Fruit fly (Drosophila melanogaster) whole organism, embryonic: ENCODE results near the gene Sox21a.

ENCODE experiments used
- Ada2b ChIP-seq: fragments of 200-800 bp; sonication (Bioruptor generic); IDR thresholded peaks from 2 replicates; pipeline ENCODE4 v1.3.6; 2022; ENCODE audit warnings: missing biosample characterization, missing genetic modification characterization
- Atf3 ChIP-seq: fragments of 200-800 bp; sonication (Bioruptor generic); optimal IDR thresholded peaks from 3 replicates; lab custom pipeline; 2016; ENCODE audit warnings: missing biosample characterization, missing genetic modification characterization
- C15 ChIP-seq: fragments of 200-800 bp; sonication (Bioruptor generic); IDR thresholded peaks from 3 replicates; pipeline ENCODE4 v1.3.6; 2022; ENCODE audit warnings: missing biosample characterization, missing genetic modification characterization
- CG10209 ChIP-seq: fragments of 200-800 bp; sonication (Bioruptor generic); optimal IDR thresholded peaks from 3 replicates; lab custom pipeline; 2017; ENCODE audit warnings: missing biosample characterization, mild to moderate bottlenecking, missing genetic modification characterization, missing genetic modification reagents
- CG10431 ChIP-seq: fragments of 200-800 bp; sonication (Bioruptor generic); optimal IDR thresholded peaks from 3 replicates; lab custom pipeline; 2018; ENCODE audit warnings: missing biosample characterization, mild to moderate bottlenecking, missing genetic modification characterization
- CG10462 ChIP-seq: fragments of 200-800 bp; sonication (Bioruptor generic); optimal IDR thresholded peaks from 2 replicates; lab custom pipeline; 2016; ENCODE audit warnings: missing biosample characterization, missing genetic modification characterization
- CG11085 ChIP-seq: fragments of 200-800 bp; sonication (Bioruptor generic); IDR thresholded peaks from 2 replicates; pipeline ENCODE4 v1.3.6; 2022; ENCODE audit warnings: missing biosample characterization, missing genetic modification characterization
- CG11560 ChIP-seq: fragments of 200-800 bp; sonication (Bioruptor generic); IDR thresholded peaks from 3 replicates; pipeline ENCODE4 v1.3.6; 2022; ENCODE audit warnings: missing biosample characterization, missing genetic modification characterization
- CG12299 ChIP-seq: fragments of 200-800 bp; sonication (Bioruptor generic); optimal IDR thresholded peaks from 2 replicates; lab custom pipeline; 2018; ENCODE audit warnings: missing biosample characterization, mild to moderate bottlenecking, missing genetic modification characterization
- CG14860 ChIP-seq: fragments of 200-800 bp; sonication (Bioruptor generic); IDR thresholded peaks from 3 replicates; pipeline ENCODE4 v1.3.6; 2022; ENCODE audit warnings: missing biosample characterization, missing genetic modification characterization; ENCODE audit not compliant: partially characterized antibody
- CG1529 ChIP-seq: fragments of 200-800 bp; sonication (Bioruptor generic); optimal IDR thresholded peaks from 3 replicates; lab custom pipeline; 2018; ENCODE audit warnings: missing biosample characterization, missing genetic modification characterization
- CG15479 ChIP-seq: fragments of 200-800 bp; sonication (Bioruptor generic); optimal IDR thresholded peaks from 3 replicates; lab custom pipeline; 2019; ENCODE audit warnings: missing biosample characterization, mild to moderate bottlenecking, missing genetic modification characterization, moderate library complexity
- CG16779 ChIP-seq: fragments of 200-800 bp; sonication (Bioruptor generic); IDR thresholded peaks from 2 replicates; pipeline ENCODE4 v1.3.6; 2022; ENCODE audit warnings: missing biosample characterization, missing genetic modification characterization
- CG16813 ChIP-seq: fragments of 200-800 bp; sonication (Bioruptor generic); IDR thresholded peaks from 3 replicates; pipeline ENCODE4 v1.3.6; 2022; ENCODE audit warnings: missing biosample characterization, missing genetic modification characterization; ENCODE audit not compliant: partially characterized antibody
- CG31365 ChIP-seq: fragments of 200-800 bp; sonication (Bioruptor generic); optimal IDR thresholded peaks from 2 replicates; lab custom pipeline; 2018; ENCODE audit warnings: missing biosample characterization, mild to moderate bottlenecking, missing genetic modification characterization
- CG32532 ChIP-seq: fragments of 200-800 bp; sonication (Bioruptor generic); IDR thresholded peaks from 2 replicates; pipeline ENCODE4 v1.3.6; 2022; ENCODE audit warnings: missing biosample characterization, missing genetic modification characterization
- CG3407 ChIP-seq: fragments of 200-800 bp; sonication (Bioruptor generic); optimal IDR thresholded peaks from 2 replicates; lab custom pipeline; 2018; ENCODE audit warnings: missing biosample characterization, mild to moderate bottlenecking, missing genetic modification characterization
- CG6175 ChIP-seq: fragments of 200-800 bp; sonication (Bioruptor generic); IDR thresholded peaks from 3 replicates; pipeline ENCODE4 v1.3.6; 2022; ENCODE audit warnings: missing biosample characterization, missing genetic modification characterization
- CG6813 ChIP-seq: fragments of 200-800 bp; sonication (Bioruptor generic); optimal IDR thresholded peaks from 2 replicates; lab custom pipeline; 2017; ENCODE audit warnings: missing biosample characterization, missing genetic modification characterization, mild to moderate bottlenecking, moderate library complexity, missing genetic modification reagents
- CG7786 ChIP-seq: fragments of 200-800 bp; sonication (Bioruptor generic); optimal IDR thresholded peaks from 2 replicates; lab custom pipeline; 2016; ENCODE audit warnings: missing biosample characterization, missing genetic modification characterization
- CG7963 ChIP-seq: fragments of 200-800 bp; sonication (Bioruptor generic); IDR thresholded peaks from 3 replicates; pipeline ENCODE4 v1.3.6; 2022; ENCODE audit warnings: missing biosample characterization, missing genetic modification characterization; ENCODE audit not compliant: partially characterized antibody
- Dad ChIP-seq: fragments of 200-800 bp; sonication (Bioruptor generic); optimal IDR thresholded peaks from 3 replicates; lab custom pipeline; 2016; ENCODE audit warnings: missing biosample characterization, missing genetic modification characterization
- Drgx ChIP-seq: fragments of 200-800 bp; sonication (Bioruptor generic); IDR thresholded peaks from 2 replicates; pipeline ENCODE4 v1.3.6; 2022; ENCODE audit warnings: missing biosample characterization, missing genetic modification characterization
- Hey ChIP-seq: fragments of 200-800 bp; sonication (Bioruptor generic); optimal IDR thresholded peaks from 3 replicates; lab custom pipeline; 2018; ENCODE audit warnings: missing biosample characterization, mild to moderate bottlenecking, missing genetic modification characterization
- HmgD ChIP-seq: fragments of 200-800 bp; sonication (Bioruptor generic); optimal IDR thresholded peaks from 3 replicates; lab custom pipeline; 2016; ENCODE audit warnings: missing biosample characterization, missing genetic modification characterization
- NC2α ChIP-seq: fragments of 200-800 bp; sonication (Bioruptor generic); optimal IDR thresholded peaks from 2 replicates; lab custom pipeline; 2016; ENCODE audit warnings: missing biosample characterization, missing genetic modification characterization
- NC2β ChIP-seq: fragments of 200-800 bp; sonication (Bioruptor generic); optimal IDR thresholded peaks from 2 replicates; lab custom pipeline; 2016; ENCODE audit warnings: missing biosample characterization, missing genetic modification characterization
- Nf-YC ChIP-seq: fragments of 200-800 bp; optimal IDR thresholded peaks from 3 replicates; lab custom pipeline; 2019; ENCODE audit warnings: missing biosample characterization, mild to moderate bottlenecking, missing genetic modification characterization, moderate library complexity
- abd-A ChIP-seq: fragments of 200-800 bp; sonication (Bioruptor generic); optimal IDR thresholded peaks from 3 replicates; lab custom pipeline; 2019; ENCODE audit warnings: missing biosample characterization, mild to moderate bottlenecking, missing genetic modification characterization, moderate library complexity
- ci ChIP-seq: fragments of 200-800 bp; sonication (Bioruptor generic); IDR thresholded peaks from 3 replicates; pipeline ENCODE4 v1.3.6; 2022; ENCODE audit warnings: missing biosample characterization, missing genetic modification characterization
- da ChIP-seq: fragments of 200-800 bp; sonication (Bioruptor generic); optimal IDR thresholded peaks from 2 replicates; lab custom pipeline; 2016; ENCODE audit warnings: missing biosample characterization, missing genetic modification characterization
- gem ChIP-seq: fragments of 200-800 bp; sonication (Bioruptor generic); optimal IDR thresholded peaks from 2 replicates; lab custom pipeline; 2019; ENCODE audit warnings: missing biosample characterization, mild to moderate bottlenecking, missing genetic modification characterization, moderate library complexity
- gro ChIP-seq: fragments of 200-800 bp; sonication (Bioruptor generic); optimal IDR thresholded peaks from 2 replicates; lab custom pipeline; 2016; ENCODE audit warnings: missing biosample characterization, missing genetic modification characterization
- hb ChIP-seq: fragments of 200-800 bp; sonication (Bioruptor generic); IDR thresholded peaks from 3 replicates; pipeline ENCODE4 v1.3.6; 2022; ENCODE audit warnings: missing biosample characterization, missing genetic modification characterization; ENCODE audit not compliant: partially characterized antibody
- hkb ChIP-seq, 2 experiments: fragments of 200-800 bp in 1 of 2; fragments of >200 bp in 1 of 2; sonication (Bioruptor generic) in 1 of 2; IDR thresholded peaks in 1 of 2; optimal IDR thresholded peaks in 1 of 2; 2 replicates each; pipeline versions ENCODE4 v1.3.6 to Lab custom; 2017 to 2022; ENCODE audit warnings: missing biosample characterization in 1 of 2, missing genetic modification characterization in 1 of 2
- ind ChIP-seq: fragments of 200-800 bp; sonication (Bioruptor generic); optimal IDR thresholded peaks from 3 replicates; lab custom pipeline; 2016; ENCODE audit warnings: missing biosample characterization, missing genetic modification characterization
- jing ChIP-seq: fragments of 200-800 bp; sonication (Bioruptor generic); optimal IDR thresholded peaks from 2 replicates; lab custom pipeline; 2018; ENCODE audit warnings: missing biosample characterization, mild to moderate bottlenecking, missing genetic modification characterization
- lola ChIP-seq, 3 experiments: fragments of >200 bp in 2 of 3; fragments of 200-800 bp in 1 of 3; sonication (Bioruptor generic) in 1 of 3; optimal IDR thresholded peaks; 2 replicates each; lab custom pipeline; 2017 to 2019; ENCODE audit warnings: missing biosample characterization in 3 of 3, missing genetic modification characterization in 3 of 3, mild to moderate bottlenecking in 1 of 3, moderate library complexity in 1 of 3
- nmo ChIP-seq: fragments of 200-800 bp; sonication (Bioruptor generic); optimal IDR thresholded peaks from 2 replicates; lab custom pipeline; 2018; ENCODE audit warnings: missing biosample characterization, mild to moderate bottlenecking, missing genetic modification characterization, moderate library complexity
- pfk ChIP-seq: fragments of 200-800 bp; sonication (Bioruptor generic); optimal IDR thresholded peaks from 2 replicates; lab custom pipeline; 2018; ENCODE audit warnings: missing biosample characterization, mild to moderate bottlenecking, missing genetic modification characterization, moderate library complexity
- psq ChIP-seq: fragments of 200-800 bp; sonication (Bioruptor generic); optimal IDR thresholded peaks from 2 replicates; lab custom pipeline; 2017; ENCODE audit warnings: missing biosample characterization, missing genetic modification characterization
- shn ChIP-seq: fragments of 200-800 bp; sonication (Bioruptor generic); optimal IDR thresholded peaks from 3 replicates; lab custom pipeline; 2016; ENCODE audit warnings: missing biosample characterization, missing genetic modification characterization
- sqz ChIP-seq: fragments of 200-800 bp; sonication (Bioruptor generic); optimal IDR thresholded peaks from 3 replicates; lab custom pipeline; 2018; ENCODE audit warnings: missing biosample characterization, mild to moderate bottlenecking, missing genetic modification characterization
- stwl ChIP-seq: fragments of 200-800 bp; sonication (Bioruptor generic); optimal IDR thresholded peaks from 3 replicates; lab custom pipeline; 2018; ENCODE audit warnings: missing biosample characterization, mild to moderate bottlenecking, missing genetic modification characterization, moderate library complexity
- sug ChIP-seq: fragments of 200-800 bp; optimal IDR thresholded peaks from 2 replicates; lab custom pipeline; 2019; ENCODE audit warnings: missing biosample characterization, mild to moderate bottlenecking, missing genetic modification characterization, moderate library complexity
- tll ChIP-seq, 2 experiments: fragments of 200-800 bp in 1 of 2; fragments of >200 bp in 1 of 2; sonication (Bioruptor generic) in 1 of 2; optimal IDR thresholded peaks; 2 replicates each; lab custom pipeline; 2017 to 2019; ENCODE audit warnings: missing biosample characterization in 2 of 2, missing genetic modification characterization in 2 of 2, mild to moderate bottlenecking in 1 of 2, moderate library complexity in 1 of 2
- toy ChIP-seq: fragments of 200-800 bp; sonication (Bioruptor generic); IDR thresholded peaks from 2 replicates; pipeline ENCODE4 v1.3.6; 2022; ENCODE audit warnings: missing biosample characterization, missing genetic modification characterization
- tup ChIP-seq: fragments of 200-800 bp; sonication (Bioruptor generic); optimal IDR thresholded peaks from 2 replicates; lab custom pipeline; 2016; ENCODE audit warnings: missing biosample characterization, mild to moderate bottlenecking, missing genetic modification characterization, moderate library complexity
- twi ChIP-seq: fragments of 200-800 bp; optimal IDR thresholded peaks from 2 replicates; lab custom pipeline; 2019; ENCODE audit warnings: missing biosample characterization, mild to moderate bottlenecking, missing genetic modification characterization, moderate library complexity
- yki ChIP-seq: fragments of >200 bp; optimal IDR thresholded peaks from 3 replicates; lab custom pipeline; 2018

Sox21a gene

DNA sequence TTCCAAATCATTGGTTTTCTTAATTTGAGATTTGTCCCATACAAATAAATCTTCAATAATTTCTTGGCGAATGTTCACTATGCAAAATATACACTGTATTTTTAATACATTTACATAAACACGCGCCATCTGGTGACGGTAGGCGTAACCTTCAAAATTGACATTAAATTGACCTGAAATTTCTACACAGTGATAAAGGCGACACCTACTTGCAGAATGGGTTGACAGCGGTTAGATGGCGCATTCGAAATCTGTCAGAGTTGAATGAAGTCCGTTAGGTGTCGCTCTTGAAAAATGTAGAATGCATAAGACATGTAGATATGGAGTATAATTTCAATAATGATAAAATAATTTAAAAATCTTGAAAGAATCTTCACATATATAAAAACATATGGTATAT, 3.5 kb upstream of the Sox21a start (continued):
- TF ChIP-seq jing (peak; percentile 63), CG12299 (tag; lab: Kevin White, UChicago) (peak; percentile 20), CG16779 (peak; percentile 57; the same call in 1 of the 2 replicates), stwl (peak; percentile 73), Drgx (no peak), hkb (optimal IDR thresholded peaks at IDR 0.05; lab: Kevin White, UChicago) (peak; percentile 57), hkb (GFP tag; IDR thresholded peaks at IDR 0.05; lab: Robert Waterston, UW) (peak; percentile 39), shn (GFP tag; lab: Kevin White, UChicago) (peak; percentile 87), HmgD (GFP tag; lab: Kevin White, UChicago) (peak; percentile 95), toy (GFP tag; lab: Robert Waterston, UW) (0 out of 2 replicates have a peak, but pooled peaks have one; percentile 19), CG3407 (peak; percentile 49), sug (tag; lab: Kevin White, UChicago) (peak; percentile 79), nmo (GFP tag; lab: Kevin White, UChicago) (peak; percentile 83), CG11560 (peak; percentile 77), gro (GFP tag; lab: Kevin White, UChicago) (peak; percentile 82), sqz (no peak), yki (lab: Kevin White, UChicago) (peak; percentile 87), tll (GFP tag; optimal IDR thresholded peaks at IDR 0.05; lab: Kevin White, UChicago) (no peak), CG11085 (GFP tag; lab: Robert Waterston, UW) (peak; percentile 87), NC2α (peak; percentile 70), CG16813 (peak; percentile 66), hb (no peak), lola (GFP tag; optimal IDR thresholded peaks at IDR 0.05; lab: Kevin White, UChicago) (peak in 1 of 3 experiments; percentile 54), Ada2b (GFP tag; lab: Robert Waterston, UW) (peak; percentile 39; the same call in 1 of the 2 replicates), gem (tag; lab: Kevin White, UChicago) (peak; percentile 79), CG7963 (no peak), CG32532 (GFP tag; lab: Robert Waterston, UW) (peak; percentile 92), twi (tag; lab: Kevin White, UChicago) (peak; percentile 59), CG6813 (GFP tag; lab: Kevin White, UChicago) (no peak), ind (GFP tag; lab: Kevin White, UChicago) (peak; percentile 84), pfk (GFP tag; lab: Kevin White, UChicago) (peak; percentile 9), ci (GFP tag; lab: Robert Waterston, UW) (peak; percentile 86), CG10431 (GFP tag; lab: Kevin White, UChicago) (no peak), CG6175 (GFP tag; lab: Robert Waterston, UW) (no peak; the same call in 1 of the 3 replicates), Nf-YC (tag; lab: Kevin White, UChicago) (peak; percentile 47), CG1529 (peak; percentile 11), Dad (peak; percentile 71), CG14860 (GFP tag; lab: Robert Waterston, UW) (no peak), abd-A (tag; lab: Kevin White, UChicago) (no peak), psq (peak; percentile 63), C15 (GFP tag; lab: Robert Waterston, UW) (no peak), Atf3 (GFP tag; lab: Kevin White, UChicago) (peak; percentile 76), NC2β (GFP tag; lab: Kevin White, UChicago) (peak; percentile 87), tup (GFP tag; lab: Kevin White, UChicago) (no peak), CG10462 (GFP tag; lab: Kevin White, UChicago) (peak; percentile 21), CG15479 (GFP tag; lab: Kevin White, UChicago) (no peak), CG31365 (peak; percentile 50), da (GFP tag; lab: Kevin White, UChicago) (peak; percentile 86), CG10209 (GFP tag; lab: Kevin White, UChicago) (peak; percentile 69), Hey (tag; lab: Kevin White, UChicago) (peak; percentile 0), CG7786 (peak; percentile 80)
